Fruit fly (Drosophila melanogaster): ENCODE data around the gene PIG-H.

The PIG-H gene

dm6 chr3R:8001074-8001669, 1.5 kb downstream of the PIG-H start, which contains the start of the genes Kmn2 and CG2698 (continued):
- TF ChIP-seq D (optimal IDR thresholded peaks at IDR 0.05) (no peak), D (GFP tag; optimal IDR thresholded peaks at IDR 0.05) (peak; percentile 91), CG9727 (GFP tag; optimal IDR thresholded peaks at IDR 0.05) (peak; percentile 96), disco-r (GFP tag; optimal IDR thresholded peaks at IDR 0.05) (peak; percentile 51), sens-2 (GFP tag; IDR thresholded peaks at IDR 0.05) (peak; percentile 95), gt (GFP tag; IDR thresholded peaks at IDR 0.05) (peak; percentile 95), ewg (GFP tag; optimal IDR thresholded peaks at IDR 0.05) (peak; percentile 92), wor (GFP tag; IDR thresholded peaks at IDR 0.05) (peak; percentile 97), chinmo (GFP tag; IDR thresholded peaks at IDR 0.05; ENCODE audit: partially characterized antibody) (no peak), CG9437 (GFP tag; optimal IDR thresholded peaks at IDR 0.05) (peak; percentile 96), CG17568 (GFP tag; optimal IDR thresholded peaks at IDR 0.05) (peak; percentile 88), CG9609 (GFP tag; optimal IDR thresholded peaks at IDR 0.05) (peak; percentile 55), insv (GFP tag; optimal IDR thresholded peaks at IDR 0.05) (peak in 1 of 2 experiments; percentile 72), ac (GFP tag; optimal IDR thresholded peaks at IDR 0.05) (peak; percentile 80), chm (GFP tag; IDR thresholded peaks at IDR 0.05) (peak; percentile 98), wdn (GFP tag; IDR thresholded peaks at IDR 0.05) (peak; percentile 96), CG32772 (GFP tag; IDR thresholded peaks at IDR 0.05) (peak; percentile 98), CG7987 (GFP tag; optimal IDR thresholded peaks at IDR 0.05) (peak; percentile 85), ash1 (GFP tag; optimal IDR thresholded peaks at IDR 0.05) (peak; percentile 20), CG2889 (GFP tag; IDR thresholded peaks at IDR 0.05) (peak; percentile 97), CG15601 (tag; optimal IDR thresholded peaks at IDR 0.05) (peak; percentile 91), luna (GFP tag; optimal IDR thresholded peaks at IDR 0.05) (no peak), CG8281 (tag; optimal IDR thresholded peaks at IDR 0.05) (peak; percentile 83), chn (GFP tag; optimal IDR thresholded peaks at IDR 0.05) (peak; percentile 86), usp (GFP tag; optimal IDR thresholded peaks at IDR 0.05) (no peak), ken (GFP tag; IDR thresholded peaks at IDR 0.05) (peak; percentile 97), kni (GFP tag; optimal IDR thresholded peaks at IDR 0.05) (peak; percentile 87), pan (optimal IDR thresholded peaks at IDR 0.05) (no peak), pan (GFP tag; optimal IDR thresholded peaks at IDR 0.05 in 1 of 2, IDR thresholded peaks at IDR 0.05 in 1 of 2) (peak in 1 of 2 experiments; percentile 98), tup (GFP tag; optimal IDR thresholded peaks at IDR 0.05) (peak; percentile 87), CG7786 (GFP tag; optimal IDR thresholded peaks at IDR 0.05) (peak; percentile 74), Eip74EF (GFP tag; optimal IDR thresholded peaks at IDR 0.05) (peak in 1 of 2 experiments; percentile 90), CG7839 (tag; optimal IDR thresholded peaks at IDR 0.05) (peak; percentile 97), CG33557 (GFP tag; optimal IDR thresholded peaks at IDR 0.05) (peak; percentile 91), CG1602 (GFP tag; optimal IDR thresholded peaks at IDR 0.05) (peak; percentile 97), CG6791 (GFP tag; IDR thresholded peaks at IDR 0.05; ENCODE audit: partially characterized antibody) (peak; percentile 38; the same call in 1 of the 3 replicates), CG9817 (tag; optimal IDR thresholded peaks at IDR 0.05) (peak; percentile 95), lov (optimal IDR thresholded peaks at IDR 0.05) (no peak), lov (GFP tag; IDR thresholded peaks at IDR 0.05) (peak; percentile 95), bcd (GFP tag; optimal IDR thresholded peaks at IDR 0.05) (peak; percentile 96), grau (tag; optimal IDR thresholded peaks at IDR 0.05) (peak; percentile 100), Doc3 (GFP tag; IDR thresholded peaks at IDR 0.05; ENCODE audit: partially characterized antibody) (0 out of 3 replicates have a peak, but pooled peaks have one; percentile 35), pros (GFP tag; optimal IDR thresholded peaks at IDR 0.05) (peak; percentile 12), CG10462 (GFP tag; optimal IDR thresholded peaks at IDR 0.05) (peak; percentile 85), CrebB (tag; optimal IDR thresholded peaks at IDR 0.05) (peak; percentile 88), Usf (GFP tag; optimal IDR thresholded peaks at IDR 0.05) (peak; percentile 91), CG4854 (GFP tag; optimal IDR thresholded peaks at IDR 0.05) (peak; percentile 84), croc (GFP tag; conservative IDR thresholded peaks at IDR 0.05) (peak; percentile 97), Ets65A (GFP tag) (peak; percentile 96), nerfin-2 (GFP tag; IDR thresholded peaks at IDR 0.05; ENCODE audit: partially characterized antibody) (peak; percentile 56)

Measured in whole organism, embryonic.